Worm (Caenorhabditis elegans) whole organism, early embryonic: ENCODE results near the gene nas-6.

Experiments
- B0310.2 ChIP-seq: sonication (generic microtip); optimal IDR thresholded peaks from 2 replicates; lab custom pipeline; 2016; ENCODE audit warnings: mild to moderate bottlenecking, missing genetic modification characterization, missing compliant biosample characterization
- F13C5.2 ChIP-seq: sonication (generic microtip); optimal IDR thresholded peaks from 2 replicates; lab custom pipeline; 2017; ENCODE audit warnings: mild to moderate bottlenecking, missing genetic modification characterization, inconsistent platforms, missing compliant biosample characterization
- aly-1 ChIP-seq: sonication (generic microtip); optimal IDR thresholded peaks from 2 replicates; lab custom pipeline; 2016; ENCODE audit warnings: missing genetic modification characterization, missing compliant biosample characterization
- ama-1 ChIP-seq: fragments of 150-350 bp; optimal IDR thresholded peaks from 2 replicates; lab custom pipeline; 2014
- ceh-13 ChIP-seq: fragments of 200-800 bp; sonication (Bioruptor generic); optimal IDR thresholded peaks from 2 replicates; lab custom pipeline; 2018; ENCODE audit warnings: mild to moderate bottlenecking, missing genetic modification characterization, missing compliant biosample characterization
- ceh-36 ChIP-seq: sonication (generic microtip); optimal IDR thresholded peaks from 2 replicates; lab custom pipeline; 2016; ENCODE audit warnings: missing genetic modification characterization, inconsistent platforms, missing compliant biosample characterization
- ets-7 ChIP-seq: sonication (generic microtip); optimal IDR thresholded peaks from 2 replicates; lab custom pipeline; 2016; ENCODE audit warnings: missing genotype, missing genetic modification characterization, missing compliant biosample characterization
- flt-1 ChIP-seq: fragments of 200-800 bp; sonication (Bioruptor generic); IDR thresholded peaks from 2 replicates; pipeline ENCODE4 v1.3.6; 2022; ENCODE audit warnings: missing genetic modification characterization, missing compliant biosample characterization
- hmbx-1 ChIP-seq: sonication (generic microtip); optimal IDR thresholded peaks from 2 replicates; lab custom pipeline; 2016; ENCODE audit warnings: mild to moderate bottlenecking, missing genetic modification characterization, missing compliant biosample characterization
- hmg-4 ChIP-seq: fragments of 200-800 bp; sonication (Bioruptor generic); optimal IDR thresholded peaks from 2 replicates; lab custom pipeline; 2018; ENCODE audit warnings: mild to moderate bottlenecking, missing genetic modification characterization, missing compliant biosample characterization
- hnd-1 ChIP-seq: sonication (generic microtip); optimal IDR thresholded peaks from 2 replicates; lab custom pipeline; 2016; ENCODE audit warnings: missing genetic modification characterization, missing compliant biosample characterization
- pes-1 ChIP-seq: fragments of 200-800 bp; sonication (Bioruptor generic); IDR thresholded peaks from 2 replicates; pipeline ENCODE4 v1.3.6; 2022; ENCODE audit warnings: missing genetic modification reagents, missing genetic modification characterization, missing compliant biosample characterization
- scrt-1 ChIP-seq: fragments of 200-800 bp; sonication (Bioruptor generic); IDR thresholded peaks from 2 replicates; pipeline ENCODE4 v1.3.6; 2022; ENCODE audit warnings: missing genetic modification characterization, missing compliant biosample characterization
- sea-1 ChIP-seq: fragments of 200-800 bp; sonication (Bioruptor generic); conservative IDR thresholded peaks from 2 replicates; pipeline ENCODE4 v1.3.6; 2022; ENCODE audit warnings: missing genetic modification characterization, missing compliant biosample characterization
- tbx-11 ChIP-seq: fragments of 200-800 bp; sonication (Bioruptor generic); IDR thresholded peaks from 2 replicates; pipeline ENCODE4 v1.3.6; 2022; ENCODE audit warnings: missing genetic modification characterization, missing compliant biosample characterization
- tbx-37 ChIP-seq: fragments of 200-800 bp; sonication (Bioruptor generic); conservative IDR thresholded peaks from 2 replicates; pipeline ENCODE4 v1.3.6; 2022; ENCODE audit warnings: missing genetic modification reagents, missing genetic modification characterization, missing compliant biosample characterization
- tra-4 ChIP-seq: sonication (generic microtip); optimal IDR thresholded peaks from 2 replicates; lab custom pipeline; 2017; ENCODE audit warnings: missing genetic modification characterization, missing compliant biosample characterization

The nas-6 gene

DNA sequence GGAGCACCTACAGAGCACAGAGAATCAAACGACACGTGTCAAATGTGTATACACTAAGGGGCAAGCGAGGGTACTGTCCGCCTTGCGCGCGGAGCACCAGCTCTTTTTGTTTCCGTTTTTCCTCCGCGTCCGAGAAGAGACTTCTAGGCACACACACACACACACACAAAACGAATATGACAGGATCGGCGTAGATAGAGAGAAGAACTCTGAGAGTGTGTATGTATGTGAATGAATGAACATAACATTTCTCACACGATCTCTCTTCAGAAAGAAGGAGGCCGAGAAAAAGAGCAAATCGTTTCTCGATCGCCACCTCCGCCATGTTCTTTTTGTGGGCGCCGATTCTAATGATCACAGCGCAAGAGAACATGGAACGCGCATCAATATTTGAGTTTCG lies at the start of gene nas-6:
TSS of gene nas-6 (minus strand) at position 101 of the 400 bp plus-strand sequence.
- TF ChIP-seq ets-7 (tag; lab: Kevin White, UChicago) (no peak), hmg-4 (GFP tag; lab: Kevin White, UChicago) (no peak), pes-1 (GFP tag; lab: Robert Waterston, UW) (no peak), ama-1 (lab: Kevin White, UChicago) (no peak), ceh-13 (no peak), ceh-36 (tag; lab: Kevin White, UChicago) (no peak), sea-1 (GFP tag; lab: Robert Waterston, UW) (no peak), scrt-1 (GFP tag; lab: Robert Waterston, UW) (no peak), hmbx-1 (tag; lab: Kevin White, UChicago) (no peak), flt-1 (GFP tag; lab: Robert Waterston, UW) (no peak), F13C5.2 (tag; lab: Kevin White, UChicago) (no peak), hnd-1 (tag; lab: Kevin White, UChicago) (no peak), aly-1 (tag; lab: Kevin White, UChicago) (no peak), B0310.2 (tag; lab: Kevin White, UChicago) (no peak), tbx-11 (GFP tag; lab: Robert Waterston, UW) (no peak), tra-4 (no peak), tbx-37 (no peak)

DNA sequence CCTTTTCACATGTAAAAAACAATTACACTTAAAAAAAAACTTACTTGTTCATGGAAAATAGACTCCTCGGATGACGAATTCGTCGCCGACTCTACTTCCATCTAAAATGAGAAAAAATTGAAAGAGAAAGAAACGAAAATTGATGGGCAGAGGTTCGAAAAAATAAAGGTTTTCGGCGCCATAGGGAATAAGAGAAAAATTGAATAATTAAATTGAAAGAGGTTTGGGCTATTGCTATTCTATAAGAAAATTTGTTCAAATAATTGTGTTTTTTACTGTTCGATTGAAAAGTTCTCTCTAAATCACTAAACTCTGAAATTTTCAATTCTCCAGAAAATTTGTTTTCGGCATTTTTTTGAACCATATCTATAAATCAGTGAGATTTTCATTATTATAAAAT lies 7.3 kb downstream of the nas-6 start, which contains the start of gene rabr-2:
TSS of gene rabr-2 (minus strand) at position 101 of the 400 bp plus-strand sequence.
- TF ChIP-seq tbx-11 (GFP tag; lab: Robert Waterston, UW) (no peak), B0310.2 (tag; lab: Kevin White, UChicago) (no peak), hmbx-1 (tag; lab: Kevin White, UChicago) (no peak), hmg-4 (GFP tag; lab: Kevin White, UChicago) (no peak), tra-4 (no peak), ceh-36 (tag; lab: Kevin White, UChicago) (no peak), pes-1 (GFP tag; lab: Robert Waterston, UW) (no peak), ama-1 (lab: Kevin White, UChicago) (no peak), flt-1 (GFP tag; lab: Robert Waterston, UW) (no peak), ceh-13 (no peak), ets-7 (tag; lab: Kevin White, UChicago) (no peak), hnd-1 (tag; lab: Kevin White, UChicago) (no peak), tbx-37 (no peak), scrt-1 (GFP tag; lab: Robert Waterston, UW) (no peak)

DNA sequence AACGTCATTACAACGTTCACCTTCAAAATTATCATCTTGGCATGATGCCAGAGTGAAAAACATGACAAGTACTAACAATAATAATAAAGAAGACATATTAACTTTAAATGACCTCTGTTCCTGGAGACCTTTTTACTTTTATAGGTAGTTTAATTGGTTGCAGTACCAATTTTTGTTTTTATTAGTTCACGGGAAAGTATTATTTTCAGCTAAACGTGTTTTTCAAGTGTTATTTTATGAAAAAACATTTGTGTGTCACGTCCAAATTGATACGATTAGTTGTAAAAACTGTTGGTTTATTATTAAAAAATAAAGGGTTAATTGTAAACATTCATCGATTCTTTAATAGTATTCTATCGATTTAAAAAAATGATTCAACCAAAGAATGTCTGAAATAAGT lies 14.8 kb downstream of the nas-6 start, which contains the start of gene grl-24:
TSS of gene grl-24 (minus strand) at position 101 of the 400 bp plus-strand sequence.
- TF ChIP-seq tbx-37 (no peak), ets-7 (tag; lab: Kevin White, UChicago) (no peak), flt-1 (GFP tag; lab: Robert Waterston, UW) (no peak), scrt-1 (GFP tag; lab: Robert Waterston, UW) (no peak), aly-1 (tag; lab: Kevin White, UChicago) (no peak), sea-1 (GFP tag; lab: Robert Waterston, UW) (no peak), tra-4 (no peak), pes-1 (GFP tag; lab: Robert Waterston, UW) (no peak), hnd-1 (tag; lab: Kevin White, UChicago) (no peak), F13C5.2 (tag; lab: Kevin White, UChicago) (no peak), ceh-13 (no peak), B0310.2 (tag; lab: Kevin White, UChicago) (no peak), tbx-11 (GFP tag; lab: Robert Waterston, UW) (no peak), hmbx-1 (tag; lab: Kevin White, UChicago) (no peak), hmg-4 (GFP tag; lab: Kevin White, UChicago) (no peak), ama-1 (lab: Kevin White, UChicago) (no peak), ceh-36 (tag; lab: Kevin White, UChicago) (no peak)

DNA sequence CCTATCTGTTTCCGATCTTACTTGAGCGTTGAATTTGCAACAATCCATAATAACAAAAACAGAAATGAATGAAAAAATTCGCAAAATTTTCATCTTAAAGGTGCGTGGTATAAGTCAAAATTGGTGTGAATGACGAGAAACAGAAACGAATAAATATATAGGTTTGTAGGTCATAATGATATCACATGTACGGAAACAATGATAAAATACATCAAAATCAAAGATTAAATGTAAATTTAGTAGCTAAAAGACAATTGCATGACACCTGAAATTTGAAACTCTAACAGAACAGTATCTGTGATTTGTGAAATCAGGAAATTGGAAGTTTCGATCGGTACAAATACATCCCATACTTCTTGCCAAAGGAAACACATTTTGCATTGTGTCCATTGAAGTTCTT lies 15.3 kb downstream of the nas-6 start, which contains the start of gene F11E6.9:
TSS of gene F11E6.9 (minus strand) at position 101 of the 400 bp plus-strand sequence.
- TF ChIP-seq B0310.2 (tag; lab: Kevin White, UChicago) (no peak), aly-1 (tag; lab: Kevin White, UChicago) (no peak), pes-1 (GFP tag; lab: Robert Waterston, UW) (no peak), ets-7 (tag; lab: Kevin White, UChicago) (no peak), hmbx-1 (tag; lab: Kevin White, UChicago) (no peak), F13C5.2 (tag; lab: Kevin White, UChicago) (no peak), tbx-11 (GFP tag; lab: Robert Waterston, UW) (no peak), scrt-1 (GFP tag; lab: Robert Waterston, UW) (no peak), hnd-1 (tag; lab: Kevin White, UChicago) (no peak), sea-1 (GFP tag; lab: Robert Waterston, UW) (no peak)

DNA sequence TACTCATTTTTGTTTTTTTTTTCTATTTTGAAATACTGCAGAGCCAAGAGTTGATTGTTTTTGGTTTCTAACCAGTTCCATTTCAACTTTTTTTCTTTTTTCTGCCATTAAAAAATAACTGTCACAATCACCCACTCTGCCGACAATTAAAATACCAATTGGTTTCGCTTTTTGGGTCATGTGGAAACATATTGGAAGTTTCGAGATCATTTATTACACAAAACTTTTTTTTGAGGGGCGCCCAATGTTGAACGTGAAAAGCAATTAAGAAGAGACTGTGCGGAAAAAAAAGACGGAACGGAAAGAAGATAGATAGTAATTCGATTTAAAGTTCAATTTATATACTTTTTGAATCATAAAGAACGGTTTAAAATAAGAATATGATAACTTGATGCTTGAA lies 16.5 kb downstream of the nas-6 start:
- TF ChIP-seq pes-1 (GFP tag; lab: Robert Waterston, UW) = no peak
- TF ChIP-seq hmbx-1 (tag; lab: Kevin White, UChicago) = no peak
- no peak for TF ChIP-seq hmg-4 (GFP tag; lab: Kevin White, UChicago)
- no peak for TF ChIP-seq scrt-1 (GFP tag; lab: Robert Waterston, UW)
- no peak for TF ChIP-seq aly-1 (tag; lab: Kevin White, UChicago)
- TF ChIP-seq B0310.2 (tag; lab: Kevin White, UChicago) = no peak
- TF ChIP-seq hnd-1 (tag; lab: Kevin White, UChicago) = no peak
- no peak for TF ChIP-seq ceh-13
- TF ChIP-seq ceh-36 (tag; lab: Kevin White, UChicago) = no peak
- TF ChIP-seq tbx-37 = no peak
- no peak for TF ChIP-seq flt-1 (GFP tag; lab: Robert Waterston, UW)
- TF ChIP-seq ets-7 (tag; lab: Kevin White, UChicago) = no peak
- no peak for TF ChIP-seq sea-1 (GFP tag; lab: Robert Waterston, UW)
- no peak for TF ChIP-seq tbx-11 (GFP tag; lab: Robert Waterston, UW)
- TF ChIP-seq ama-1 (lab: Kevin White, UChicago) = no peak
- TF ChIP-seq F13C5.2 (tag; lab: Kevin White, UChicago) = no peak
- no peak for TF ChIP-seq tra-4

DNA sequence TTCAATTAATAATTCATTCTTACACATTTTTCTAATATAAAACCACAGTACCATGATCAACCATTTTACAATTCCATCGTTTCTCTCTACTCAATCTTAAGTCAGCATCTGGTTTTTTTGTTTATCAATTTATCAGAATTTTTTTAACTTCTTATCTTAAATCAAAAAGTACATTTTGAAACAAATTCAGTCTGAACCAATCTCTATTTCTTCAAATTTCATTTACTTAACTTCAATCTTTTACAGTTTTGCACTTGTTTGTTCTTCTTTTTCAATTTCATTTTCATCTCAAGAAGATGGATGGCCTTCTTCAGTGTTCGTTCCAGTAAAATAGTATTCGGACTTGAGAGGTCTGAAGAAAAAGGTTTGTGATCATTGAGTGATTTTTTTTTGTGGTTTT lies 17.5 kb downstream of the nas-6 start, which contains the start of gene gba-3:
TSS of gene gba-3 (plus strand) at position 301 of the 400 bp plus-strand sequence.
- TF ChIP-seq scrt-1 (GFP tag; lab: Robert Waterston, UW) = no peak
- TF ChIP-seq aly-1 (tag; lab: Kevin White, UChicago) = no peak
- no peak for TF ChIP-seq pes-1 (GFP tag; lab: Robert Waterston, UW)
- no peak for TF ChIP-seq tbx-11 (GFP tag; lab: Robert Waterston, UW)
- TF ChIP-seq sea-1 (GFP tag; lab: Robert Waterston, UW) = no peak
- TF ChIP-seq hnd-1 (tag; lab: Kevin White, UChicago) = no peak
- TF ChIP-seq tbx-37 = no peak
- no peak for TF ChIP-seq tra-4
